Worm (Caenorhabditis elegans) whole organism, L2 larva: ENCODE measurements around the gene W04D2.4.

ENCODE experiments used
- ceh-82 ChIP-seq: fragments of 150-350 bp; optimal IDR thresholded peaks from 2 replicates; lab custom pipeline; 2014; ENCODE audit warnings: missing biosample characterization, missing genetic modification characterization
- dmd-4 ChIP-seq: sonication (generic microtip); optimal IDR thresholded peaks from 2 replicates; lab custom pipeline; 2017; ENCODE audit warnings: missing biosample characterization, missing genetic modification characterization
- egl-27 ChIP-seq: sonication (generic microtip); optimal IDR thresholded peaks from 3 replicates; lab custom pipeline; 2017; ENCODE audit warnings: missing biosample characterization, missing genetic modification reagents, missing genetic modification characterization
- elt-3 ChIP-seq: sonication (generic microtip); optimal IDR thresholded peaks from 2 replicates; lab custom pipeline; 2017; ENCODE audit warnings: missing biosample characterization, missing genetic modification characterization
- nhr-237 ChIP-seq: fragments of 150-350 bp; optimal IDR thresholded peaks from 2 replicates; lab custom pipeline; 2014; ENCODE audit warnings: missing biosample characterization, missing genetic modification characterization
- skn-1 ChIP-seq: sonication (generic microtip); optimal IDR thresholded peaks from 2 replicates; lab custom pipeline; 2017; ENCODE audit warnings: missing biosample characterization, missing genetic modification characterization
- sma-9 ChIP-seq, 2 experiments: fragments of 150-350 bp in 1 of 2; sonication (generic microtip) in 1 of 2; optimal IDR thresholded peaks; 2 replicates each; lab custom pipeline; 2014 to 2016; ENCODE audit warnings: missing genetic modification characterization in 2 of 2, mild to moderate bottlenecking in 1 of 2, missing biosample characterization in 1 of 2, missing compliant biosample characterization in 1 of 2, missing genetic modification reagents in 1 of 2, moderate library complexity in 1 of 2

ce11 chrV:12460583-12460982, 37.0 kb downstream of the W04D2.4 start:
- no peak for TF ChIP-seq nhr-237 (tag; lab: Kevin White, UChicago)
- no peak for TF ChIP-seq elt-3 (tag; lab: Kevin White, UChicago)
- TF ChIP-seq sma-9 (GFP tag; optimal IDR thresholded peaks at IDR 0.05; lab: Kevin White, UChicago): no peak
- TF ChIP-seq sma-9 (tag; optimal IDR thresholded peaks at IDR 0.05; lab: Kevin White, UChicago): no peak
- no peak for TF ChIP-seq egl-27 (tag; lab: Kevin White, UChicago)
- TF ChIP-seq skn-1: no peak
- no peak for TF ChIP-seq ceh-82
- TF ChIP-seq dmd-4 (tag; lab: Kevin White, UChicago): no peak
